Fruit fly (Drosophila melanogaster) ovary, adult (tissue): ENCODE results near the gene CG1571.
A peak's percentile ranks its signal among the peaks of the same experiment; 100 is the strongest.

Source experiments
- CG17801 ChIP-seq: fragments of 200-800 bp; optimal IDR thresholded peaks from 2 replicates; lab custom pipeline; 2019; ENCODE audit warnings: missing biosample characterization, mild to moderate bottlenecking, missing genetic modification characterization, moderate library complexity; ENCODE audit not compliant: partially characterized antibody

Gene CG1571

DNA sequence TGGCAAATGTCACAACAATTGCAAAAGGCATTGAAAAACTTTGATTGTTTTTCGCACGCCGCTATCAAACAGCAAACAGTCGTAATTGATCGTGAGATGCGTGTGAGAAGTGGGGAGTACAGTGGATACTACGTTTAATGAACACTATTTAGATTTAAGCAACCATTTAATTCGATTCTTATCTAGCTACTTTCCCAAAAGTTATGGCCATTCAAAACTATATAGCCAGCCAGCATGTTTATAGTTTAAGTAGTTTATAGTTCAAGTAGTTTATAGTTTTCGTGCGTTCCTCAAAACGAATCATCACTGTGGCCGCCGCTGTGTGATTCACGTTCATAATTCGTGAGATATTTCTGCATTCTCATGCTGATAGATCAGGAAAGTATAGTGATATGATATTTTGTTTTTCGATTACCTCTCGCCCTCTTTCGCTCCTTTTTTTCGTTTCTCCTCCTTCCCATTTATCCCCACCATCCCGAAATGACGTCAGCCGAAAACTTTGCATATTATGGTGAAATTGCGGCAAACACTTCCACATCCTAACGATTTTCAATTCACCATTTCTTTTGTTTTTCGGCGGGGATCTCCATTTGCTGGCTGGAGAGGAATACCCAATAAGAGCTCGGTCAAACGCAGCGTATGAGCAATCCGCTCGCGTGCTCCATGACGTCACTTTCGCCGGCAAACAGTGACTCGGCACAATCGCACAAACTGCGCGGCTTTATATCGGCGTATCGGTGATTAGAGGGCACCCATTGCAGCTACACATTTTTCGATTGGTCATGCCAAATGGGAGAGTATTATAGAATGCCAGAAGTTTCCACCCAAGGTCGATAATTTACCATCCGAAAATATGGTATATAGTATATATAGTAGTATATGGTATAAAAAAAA is 38.0 kb downstream of the CG1571 start:
- TF ChIP-seq CG17801 (GFP tag; lab: Kevin White, UChicago), result peak; percentile 61

DNA sequence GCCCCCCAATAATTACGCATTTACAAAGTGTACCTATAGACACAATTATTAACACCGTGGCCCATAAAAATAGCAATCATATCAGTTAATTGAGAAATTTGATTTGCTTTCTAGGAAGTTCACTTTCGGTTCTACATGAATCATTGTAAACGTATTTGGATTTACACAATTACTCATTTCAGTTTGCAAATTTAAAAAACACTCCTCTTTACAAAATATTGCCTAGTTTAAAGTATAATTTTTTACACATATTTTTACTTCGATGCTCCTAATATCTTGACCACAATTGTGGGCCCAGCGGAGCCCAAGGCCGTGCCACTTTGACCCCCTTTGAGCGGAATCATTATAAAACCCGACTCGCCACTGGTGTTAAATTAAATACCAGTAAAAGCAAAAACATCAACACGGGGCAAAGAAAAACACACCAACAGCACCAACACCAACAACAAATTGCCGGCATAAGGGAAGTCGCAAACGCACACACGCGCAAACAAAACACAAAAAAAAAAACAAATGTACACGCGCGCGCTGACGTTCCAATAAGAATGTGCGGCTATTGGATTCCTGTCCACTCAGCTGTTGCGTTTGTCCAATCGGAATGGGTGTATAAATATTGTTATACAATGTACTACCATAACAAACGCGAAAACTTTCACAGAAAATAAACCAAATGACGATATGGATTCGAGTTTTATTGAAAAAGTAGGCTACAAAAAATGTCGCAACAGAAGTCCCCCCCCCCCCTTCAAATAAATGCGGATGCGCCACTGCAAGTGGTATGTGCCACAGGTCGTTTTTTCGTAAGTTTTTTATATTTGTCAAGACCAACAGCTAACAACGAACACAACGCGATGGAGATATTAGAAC is 39.0 kb downstream of the CG1571 start:
- peak; percentile 72 for TF ChIP-seq CG17801 (GFP tag; lab: Kevin White, UChicago)

DNA sequence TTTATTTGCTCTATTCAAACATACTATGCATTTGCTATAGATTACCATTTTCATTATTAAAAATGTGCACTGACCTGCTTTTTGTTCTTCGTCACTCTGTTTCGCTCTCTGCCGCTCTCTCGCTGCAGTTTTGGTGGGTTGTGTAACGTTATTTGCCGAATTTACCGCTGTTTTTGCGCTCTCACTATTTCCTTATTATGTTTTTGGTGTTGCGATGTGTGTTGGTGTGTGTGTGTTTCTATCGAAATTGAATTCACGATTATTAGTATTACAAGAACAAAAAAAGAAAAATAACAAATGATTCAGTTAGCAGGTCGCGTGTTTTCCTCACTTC is 39.6 kb downstream of the CG1571 start:
- no peak for TF ChIP-seq CG17801 (GFP tag; lab: Kevin White, UChicago)

DNA sequence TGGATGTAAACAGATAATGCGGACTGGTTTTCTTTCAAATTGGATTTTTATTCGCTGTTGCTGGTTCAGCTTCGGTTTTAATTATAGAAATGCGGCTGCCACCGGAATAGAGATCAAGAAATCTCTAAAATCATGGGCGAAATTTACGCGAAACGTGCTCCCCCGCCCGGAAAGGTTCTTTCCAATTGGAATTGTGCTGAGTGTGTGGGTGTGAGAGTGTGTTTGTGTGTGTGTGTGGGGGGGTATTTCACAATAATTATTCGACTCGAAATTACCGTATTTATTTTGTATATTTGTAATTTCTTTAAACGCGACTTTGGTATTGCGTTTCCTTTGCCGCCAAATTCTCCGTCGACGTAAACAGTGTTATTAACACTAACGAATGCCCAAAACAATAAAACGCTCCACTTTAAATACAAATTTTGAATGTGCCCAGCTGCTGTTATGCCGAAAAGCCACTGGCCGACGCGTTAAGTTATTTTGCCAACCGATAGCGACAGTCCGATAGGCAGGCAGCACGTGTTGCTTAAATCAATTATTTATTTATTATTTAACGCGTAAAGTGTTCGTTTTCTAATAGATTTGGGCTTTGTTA is 40.1 kb downstream of the CG1571 start, which contains the start of gene Gclc:
Gene Gclc, minus strand, starts transcription at position 431 of the 595 bp plus-strand sequence.
- no peak for TF ChIP-seq CG17801 (GFP tag; lab: Kevin White, UChicago)

DNA sequence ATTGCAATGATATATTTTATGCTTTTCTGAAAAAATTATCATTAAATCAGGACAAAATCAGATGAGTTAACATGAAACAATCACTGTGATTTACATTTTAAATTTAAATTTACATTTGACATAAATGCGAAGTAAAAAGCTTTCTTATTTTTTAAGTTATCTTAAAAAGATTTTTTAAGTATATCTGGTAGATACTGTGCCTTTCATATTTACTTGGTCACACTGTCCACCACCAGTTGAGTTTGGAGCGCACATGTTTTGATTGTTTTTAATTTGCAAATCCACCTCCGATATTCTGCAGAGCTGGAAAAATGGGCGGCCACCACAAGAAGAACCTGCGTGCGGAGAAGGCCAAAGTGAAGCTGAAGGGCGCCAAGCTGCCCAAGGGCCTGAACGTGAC is 41.1 kb downstream of the CG1571 start, which contains the start of gene CG1575:
Gene CG1575, plus strand, starts transcription at position 200 of the 400 bp plus-strand sequence.
- TF ChIP-seq CG17801 (GFP tag; lab: Kevin White, UChicago), result no peak

DNA sequence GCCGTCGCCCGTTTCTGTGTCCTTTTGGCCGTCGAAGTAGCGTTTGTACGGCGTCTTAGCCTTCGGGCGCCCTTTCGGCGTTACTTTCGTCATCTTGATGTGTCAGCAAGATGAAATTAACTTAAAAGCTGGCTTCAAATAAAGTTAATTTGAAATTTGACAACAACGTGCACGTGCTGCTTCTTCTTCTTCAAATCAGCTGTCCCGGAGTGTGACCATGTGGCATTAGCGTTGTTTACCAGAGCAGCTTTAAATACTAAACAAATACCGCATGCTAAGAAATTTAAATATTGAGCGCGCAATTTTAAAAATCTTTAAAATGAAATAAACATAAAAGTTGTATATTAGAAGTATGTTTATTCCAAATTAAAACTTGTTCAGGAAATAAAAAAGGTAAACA is 45.3 kb downstream of the CG1571 start, which contains the start of gene CG2260:
Gene CG2260, minus strand, starts transcription at position 209 of the 400 bp plus-strand sequence.
- peak; percentile 19 for TF ChIP-seq CG17801 (GFP tag; lab: Kevin White, UChicago)

DNA sequence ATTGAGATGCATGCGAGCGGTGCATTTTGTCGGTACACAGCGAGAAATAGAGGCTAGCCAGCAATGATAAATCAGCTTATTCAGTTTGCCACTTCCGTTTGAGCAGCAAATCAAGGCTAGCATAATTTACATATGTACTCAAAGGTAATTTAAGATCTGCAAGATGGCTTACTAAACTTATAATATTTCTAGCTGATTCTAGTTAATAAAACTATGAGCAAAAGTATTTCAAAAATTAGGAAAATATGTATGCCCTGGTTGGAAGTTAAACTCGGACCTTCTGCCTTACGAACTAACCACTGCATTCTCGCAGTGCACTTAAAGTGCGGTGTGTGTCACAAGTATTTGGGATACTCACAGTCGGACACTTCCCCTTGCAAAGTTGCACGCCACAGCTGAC is 47.2 kb downstream of the CG1571 start:
- no peak for TF ChIP-seq CG17801 (GFP tag; lab: Kevin White, UChicago)

DNA sequence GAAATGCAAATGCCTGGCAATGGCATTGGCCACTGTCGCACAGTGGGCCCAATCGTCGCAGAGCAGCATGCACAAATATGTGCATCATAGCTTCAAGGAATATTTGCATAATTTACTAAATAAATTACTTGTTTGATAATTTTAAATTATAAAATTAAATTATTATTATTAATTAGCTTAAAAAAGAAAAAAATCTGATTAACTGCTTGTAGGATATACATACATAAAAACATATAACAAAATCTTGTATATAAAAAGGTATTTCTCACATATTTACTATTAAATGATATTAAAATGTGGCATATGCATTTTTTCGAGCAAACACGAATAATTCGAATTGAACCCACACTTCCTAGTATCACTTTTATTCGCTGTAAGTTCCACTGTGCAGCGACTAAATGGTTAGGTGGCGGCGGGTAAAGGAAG is 49.6 kb downstream of the CG1571 start:
- TF ChIP-seq CG17801 (GFP tag; lab: Kevin White, UChicago), result no peak

DNA sequence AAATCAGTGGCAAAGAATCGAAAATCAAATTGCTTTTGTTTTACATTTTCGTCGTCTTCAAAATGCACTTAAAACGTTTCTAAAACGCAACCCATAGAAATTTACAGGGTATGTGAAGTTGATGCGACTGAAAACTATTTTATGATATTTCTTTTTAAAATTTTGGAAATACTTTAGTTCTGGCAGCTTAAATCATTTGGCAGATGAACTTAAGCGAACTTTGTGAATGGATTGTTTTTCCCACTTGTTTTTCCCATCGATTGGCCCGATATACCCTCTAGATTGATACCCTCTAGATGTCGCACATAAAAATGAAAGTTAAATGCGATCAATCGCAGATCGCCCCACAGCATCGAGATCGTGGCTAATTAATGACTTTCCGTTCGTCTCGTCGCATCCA is 50.5 kb downstream of the CG1571 start:
- TF ChIP-seq CG17801 (GFP tag; lab: Kevin White, UChicago), result no peak
